Worm (Caenorhabditis elegans): Measurements from ENCODE around the gene cgt-3.

The cgt-3 gene

DNA sequence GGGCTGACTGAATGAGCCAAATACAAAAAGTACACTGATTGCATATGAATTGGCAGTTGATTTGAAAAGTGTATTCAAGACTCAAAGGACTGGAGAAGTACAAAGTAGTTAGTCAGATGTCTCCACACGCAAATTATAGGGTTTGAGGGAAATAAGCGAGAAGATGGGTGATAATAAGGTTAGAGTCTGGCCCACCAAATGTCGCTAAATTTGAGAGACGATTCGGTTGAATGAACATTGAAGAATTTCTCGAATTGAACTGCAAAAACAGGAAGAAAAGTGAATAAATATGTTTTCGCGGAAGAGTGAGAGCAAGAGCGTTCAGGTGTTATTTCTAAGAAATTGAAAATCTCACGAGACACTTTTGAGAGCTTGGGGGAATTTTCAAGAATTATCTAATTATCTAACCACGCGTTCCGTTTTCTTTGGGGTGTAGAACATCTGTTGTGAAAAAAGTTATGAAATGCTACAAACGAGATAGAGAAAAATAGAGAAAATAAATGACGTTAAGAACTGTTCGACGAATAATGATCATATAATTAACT, 48.5 kb downstream of the cgt-3 start:
- TF ChIP-seq unc-62 (GFP tag; optimal IDR thresholded peaks at IDR 0.05) = no peak

DNA sequence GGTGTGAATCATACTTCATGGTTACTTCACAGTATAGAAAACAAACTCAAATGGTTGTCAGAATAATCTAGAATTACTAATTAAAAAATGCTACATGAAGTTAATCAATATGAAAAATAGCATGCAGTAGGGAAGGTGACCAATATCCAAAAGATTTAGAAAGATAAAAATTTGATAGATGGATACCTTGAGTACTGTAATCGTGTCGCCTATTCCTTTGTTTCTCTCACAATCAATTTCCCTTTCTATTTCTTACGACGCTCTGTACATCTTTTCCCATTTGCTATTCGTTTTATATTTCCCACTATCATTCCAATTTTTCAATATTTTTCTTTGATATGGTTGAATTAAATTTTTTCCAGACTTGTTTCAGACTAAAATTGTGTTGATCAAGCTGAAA, 50.2 kb downstream of the cgt-3 start, which contains the start of gene B0034.7:
Gene B0034.7 (plus strand): TSS at position 301 of the 400 bp plus-strand sequence.
- no peak for TF ChIP-seq unc-62 (GFP tag; optimal IDR thresholded peaks at IDR 0.05)

ce11 chrII:5962343-5962742, 51.2 kb downstream of the cgt-3 start:
- no peak for TF ChIP-seq unc-62 (GFP tag; optimal IDR thresholded peaks at IDR 0.05)

- no peak for TF ChIP-seq unc-62 (GFP tag; optimal IDR thresholded peaks at IDR 0.05)
Observed at ce11 chrII:5964962-5965361, 53.8 kb downstream of the cgt-3 start.

Measured in whole organism, dauer.